Fruit fly (Drosophila melanogaster) whole organism, wandering third instar larva: ENCODE data around the gene CG13102.

Source experiments
- Abd-B ChIP-seq: fragments of >200 bp; optimal IDR thresholded peaks from 2 replicates; lab custom pipeline; 2017; ENCODE audit warnings: missing biosample characterization, missing genetic modification characterization
- Dif ChIP-seq: fragments of 200-275, 200-300 bp; sonication (Bioruptor generic); optimal IDR thresholded peaks from 2 replicates; lab custom pipeline; 2018; ENCODE audit warnings: missing biosample characterization, missing genetic modification characterization; ENCODE audit not compliant: partially characterized antibody
- br ChIP-seq: fragments of 200-800 bp; sonication (Bioruptor generic); optimal IDR thresholded peaks from 2 replicates; lab custom pipeline; 2016; ENCODE audit warnings: missing biosample characterization, missing genetic modification characterization
- brk ChIP-seq: fragments of 200-800 bp; sonication (Bioruptor generic); optimal IDR thresholded peaks from 2 replicates; lab custom pipeline; 2016; ENCODE audit warnings: missing biosample characterization, mild to moderate bottlenecking, missing genetic modification characterization
- dsf ChIP-seq: sonication (Bioruptor generic); optimal IDR thresholded peaks from 2 replicates; lab custom pipeline; 2016; ENCODE audit warnings: missing biosample characterization, missing genetic modification characterization, borderline replicate concordance
- ey ChIP-seq: fragments of 200-800 bp; sonication (Bioruptor generic); optimal IDR thresholded peaks from 2 replicates; lab custom pipeline; 2016; ENCODE audit warnings: missing biosample characterization, missing genetic modification characterization
- h ChIP-seq: fragments of 200-800 bp; sonication (Bioruptor generic); optimal IDR thresholded peaks from 3 replicates; lab custom pipeline; 2016; ENCODE audit warnings: missing biosample characterization, mild to moderate bottlenecking, missing genetic modification characterization
- jim ChIP-seq: fragments of 175-275, 200-325 bp; sonication (Bioruptor generic); optimal IDR thresholded peaks from 2 replicates; lab custom pipeline; 2016; ENCODE audit warnings: missing biosample characterization, mild to moderate bottlenecking, missing genetic modification characterization
- rgr ChIP-seq: fragments of 200-800 bp; sonication (Bioruptor generic); optimal IDR thresholded peaks from 3 replicates; lab custom pipeline; 2016; ENCODE audit warnings: missing biosample characterization, mild to moderate bottlenecking, missing genetic modification characterization

DNA sequence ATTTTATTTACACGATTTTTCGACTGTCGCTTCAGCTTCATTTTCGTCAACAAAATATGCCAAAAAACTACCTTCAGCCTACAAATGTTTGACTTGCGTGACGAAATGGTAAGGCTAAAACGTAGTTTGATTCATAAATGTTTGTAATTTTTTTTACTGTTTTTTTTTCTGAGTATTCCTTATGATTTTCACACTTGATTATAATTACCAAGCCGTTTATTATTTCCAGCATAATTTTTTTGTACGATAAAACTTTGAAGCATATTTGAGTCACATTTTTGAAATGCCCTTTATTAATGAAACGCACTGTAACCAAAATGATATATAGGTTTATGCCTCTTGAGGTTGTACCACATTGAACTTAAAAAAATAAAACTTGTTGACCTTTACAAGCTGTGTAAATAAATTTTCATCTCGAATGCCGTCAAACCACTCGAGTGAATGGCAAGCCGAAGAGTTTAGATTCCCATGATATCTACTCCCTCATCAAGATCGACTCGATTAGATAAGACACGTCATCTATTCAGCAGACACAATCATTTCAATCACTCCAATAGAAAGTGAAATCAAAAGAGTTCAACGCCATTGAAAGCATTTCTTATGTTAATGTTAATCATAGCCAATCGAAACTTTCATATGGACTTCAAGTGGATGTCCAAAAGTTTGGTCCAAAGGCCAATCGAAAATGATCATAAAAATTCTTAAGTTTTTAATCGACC is 29.2 kb upstream of the CG13102 start:
- TF ChIP-seq dsf (GFP tag; lab: Kevin White, UChicago) (no peak), Dif (GFP tag; lab: Kevin White, UChicago) (no peak), h (GFP tag; lab: Kevin White, UChicago) (no peak), jim (GFP tag; lab: Kevin White, UChicago) (no peak), Abd-B (no peak), ey (no peak), rgr (no peak), brk (GFP tag; lab: Kevin White, UChicago) (no peak), br (GFP tag; lab: Kevin White, UChicago) (no peak)
